Fruit fly (Drosophila melanogaster): Measurements from ENCODE around the gene neo.

Gene neo

dm6 chr3R:29799681-29800028, 19.3 kb upstream of the neo start (continued):
- TF ChIP-seq CG10565 (GFP tag; optimal IDR thresholded peaks at IDR 0.05) (no peak), CG6254 (GFP tag; optimal IDR thresholded peaks at IDR 0.05) (no peak), CG4617 (GFP tag; optimal IDR thresholded peaks at IDR 0.05; ENCODE audit: borderline replicate concordance) (peak; percentile 56)

DNA sequence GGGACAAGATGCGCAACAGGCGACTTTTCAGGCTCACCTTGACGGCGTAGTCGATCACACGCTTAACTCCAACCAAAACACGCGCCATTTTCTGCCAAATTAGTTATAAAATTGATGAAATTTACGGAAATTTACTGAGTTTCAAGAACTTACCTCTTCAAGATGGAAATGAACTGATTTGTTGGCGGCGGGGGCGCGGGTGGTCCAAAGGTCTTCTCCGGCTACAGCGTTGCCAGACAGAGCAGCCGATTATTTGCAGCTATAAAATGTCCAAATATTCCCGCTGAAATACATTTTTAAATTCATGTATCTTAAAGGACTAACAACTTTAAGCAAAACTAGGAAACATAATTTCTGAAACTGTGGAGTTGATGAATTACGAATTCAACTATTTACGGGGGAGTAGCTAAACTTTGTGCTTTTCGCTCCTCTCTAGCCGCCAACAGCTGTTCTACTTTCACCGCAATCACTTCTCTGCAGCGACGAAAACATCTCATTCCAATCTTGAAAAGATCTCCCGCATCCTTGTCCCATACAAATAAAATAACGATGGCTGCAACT, 16.1 kb upstream of the neo start, which contains the start of the genes Etfb and CG7789:
TSS of gene Etfb (minus strand) at position 193 of the 561 bp plus-strand sequence.
TSS of gene CG7789 (plus strand) at position 444 of the 561 bp plus-strand sequence.
- TF ChIP-seq CG12391 (tag; optimal IDR thresholded peaks at IDR 0.05) (peak; percentile 84), Fer1 (GFP tag; optimal IDR thresholded peaks at IDR 0.05) (peak; percentile 59), CG9215 (GFP tag; IDR thresholded peaks at IDR 0.05) (peak; percentile 75), lov (optimal IDR thresholded peaks at IDR 0.05) (no peak), lov (GFP tag; IDR thresholded peaks at IDR 0.05) (0 out of 3 replicates have a peak, but pooled peaks have one; percentile 16), CG17328 (GFP tag; IDR thresholded peaks at IDR 0.05) (peak; percentile 67), kni (GFP tag; optimal IDR thresholded peaks at IDR 0.05) (no peak), CG2120 (GFP tag; optimal IDR thresholded peaks at IDR 0.05) (peak; percentile 92), sens-2 (GFP tag; IDR thresholded peaks at IDR 0.05) (peak; percentile 70; the same call in 1 of the 2 replicates), vfl (GFP tag; optimal IDR thresholded peaks at IDR 0.05) (peak; percentile 70), crol (GFP tag; IDR thresholded peaks at IDR 0.05) (peak; percentile 98), Med (GFP tag) (peak; percentile 97), Rx (GFP tag; IDR thresholded peaks at IDR 0.05) (peak; percentile 48; the same call in 1 of the 2 replicates), Sry-δ (GFP tag; optimal IDR thresholded peaks at IDR 0.05) (peak; percentile 89), Hr39 (optimal IDR thresholded peaks at IDR 0.05) (no peak), Nf-YA (GFP tag; IDR thresholded peaks at IDR 0.05) (0 out of 2 replicates have a peak, but pooled peaks have one; percentile 20), gcm2 (GFP tag; optimal IDR thresholded peaks at IDR 0.05) (peak; percentile 61), nerfin-2 (GFP tag; IDR thresholded peaks at IDR 0.05; ENCODE audit: partially characterized antibody) (peak; percentile 53; the same call in 1 of the 2 replicates), CG11456 (GFP tag; IDR thresholded peaks at IDR 0.05) (peak; percentile 85), knrl (GFP tag; IDR thresholded peaks at IDR 0.05; ENCODE audit: partially characterized antibody) (peak; percentile 85), CG6854 (GFP tag; optimal IDR thresholded peaks at IDR 0.05) (peak; percentile 0), CG11696 (GFP tag; IDR thresholded peaks at IDR 0.05) (no peak), tap (tag; optimal IDR thresholded peaks at IDR 0.05) (no peak), CG8765 (GFP tag; IDR thresholded peaks at IDR 0.05) (peak; percentile 63; the same call in 1 of the 2 replicates), CG6765 (GFP tag; optimal IDR thresholded peaks at IDR 0.05) (peak; percentile 57), toy (GFP tag; IDR thresholded peaks at IDR 0.05) (no peak; the same call in 1 of the 2 replicates), Hr78 (GFP tag; optimal IDR thresholded peaks at IDR 0.05) (no peak), bigmax (GFP tag; optimal IDR thresholded peaks at IDR 0.05) (no peak), ewg (GFP tag; optimal IDR thresholded peaks at IDR 0.05) (peak; percentile 44), gce (GFP tag; IDR thresholded peaks at IDR 0.05) (no peak), crp (GFP tag; optimal IDR thresholded peaks at IDR 0.05) (peak; percentile 37 to 94), CG1832 (GFP tag; optimal IDR thresholded peaks at IDR 0.05) (no peak), dysf (GFP tag; IDR thresholded peaks at IDR 0.05) (peak; percentile 82), MTF-1 (GFP tag; optimal IDR thresholded peaks at IDR 0.05; ENCODE audit: borderline replicate concordance) (no peak), CG9876 (GFP tag; optimal IDR thresholded peaks at IDR 0.05) (peak; percentile 37), mam (GFP tag; optimal IDR thresholded peaks at IDR 0.05) (peak; percentile 83), run (tag; optimal IDR thresholded peaks at IDR 0.05) (no peak), unc-4 (GFP tag; IDR thresholded peaks at IDR 0.05; ENCODE audit: partially characterized antibody) (peak; percentile 88), CG1233 (GFP tag; optimal IDR thresholded peaks at IDR 0.05) (peak; percentile 47), CG12071 (GFP tag; optimal IDR thresholded peaks at IDR 0.05) (no peak), sug (tag; optimal IDR thresholded peaks at IDR 0.05) (no peak), CG4617 (GFP tag; optimal IDR thresholded peaks at IDR 0.05; ENCODE audit: borderline replicate concordance) (peak; percentile 91), Meics (GFP tag; optimal IDR thresholded peaks at IDR 0.05) (no peak), ttk (GFP tag; IDR thresholded peaks at IDR 0.05) (peak; percentile 74), Opbp (GFP tag; IDR thresholded peaks at IDR 0.05; ENCODE audit: partially characterized antibody) (peak; percentile 79), CG12104 (GFP tag; optimal IDR thresholded peaks at IDR 0.05) (peak; percentile 51)

Measured in whole organism, embryonic.